Worm (Caenorhabditis elegans) whole organism, young adult: ENCODE measurements around the gene tyr-1.

Experiments
- C06A6.2 ChIP-seq: fragments of 200-800 bp; sonication (Bioruptor generic); conservative IDR thresholded peaks from 2 replicates; pipeline ENCODE4 v1.3.6; 2022; ENCODE audit warnings: missing genetic modification characterization, missing compliant biosample characterization
- F23B12.7 ChIP-seq: sonication (generic microtip); optimal IDR thresholded peaks from 2 replicates; lab custom pipeline; 2017; ENCODE audit warnings: missing genetic modification characterization, mild to moderate bottlenecking, missing compliant biosample characterization, antibody characterized with exemption, moderate library complexity; ENCODE audit not compliant: insufficient read depth
- F33H1.4 ChIP-seq: fragments of 200-800 bp; sonication (Bioruptor generic); IDR thresholded peaks from 2 replicates; pipeline ENCODE4 v1.3.6; 2022; ENCODE audit warnings: missing genetic modification reagents, missing genetic modification characterization, missing compliant biosample characterization
- F39B2.1 ChIP-seq: fragments of 200-800 bp; sonication (Bioruptor generic); IDR thresholded peaks from 2 replicates; pipeline ENCODE4 v1.3.6; 2022; ENCODE audit warnings: missing genetic modification reagents, missing genetic modification characterization, missing compliant biosample characterization
- F57A8.1 ChIP-seq: fragments of 200-800 bp; sonication (Bioruptor generic); optimal IDR thresholded peaks from 2 replicates; lab custom pipeline; 2018; ENCODE audit warnings: mild to moderate bottlenecking, missing genetic modification characterization, moderate library complexity, missing compliant biosample characterization
- K11D2.4 ChIP-seq: fragments of 200-800 bp; sonication (Bioruptor generic); IDR thresholded peaks from 2 replicates; pipeline ENCODE4 v1.3.6; 2022; ENCODE audit warnings: missing genetic modification reagents, missing genetic modification characterization, missing compliant biosample characterization
- T26A5.8 ChIP-seq: sonication (generic microtip); optimal IDR thresholded peaks from 2 replicates; lab custom pipeline; 2016; ENCODE audit warnings: missing genetic modification characterization, missing compliant biosample characterization
- Y53F4B.3 ChIP-seq: fragments of 200-800 bp; sonication (Bioruptor generic); IDR thresholded peaks from 2 replicates; pipeline ENCODE4 v1.3.6; 2022; ENCODE audit warnings: missing genetic modification reagents, missing genetic modification characterization, missing compliant biosample characterization
- Y67H2A.10 ChIP-seq: fragments of 200-800 bp; sonication (Bioruptor generic); conservative IDR thresholded peaks from 2 replicates; pipeline ENCODE4 v1.3.6; 2022; ENCODE audit warnings: missing genetic modification reagents, missing genetic modification characterization, missing compliant biosample characterization
- aptf-3 ChIP-seq: fragments of 200-800 bp; sonication (Bioruptor generic); IDR thresholded peaks from 2 replicates; pipeline ENCODE4 v1.3.6; 2022; ENCODE audit warnings: missing genetic modification characterization, missing compliant biosample characterization
- cebp-1 ChIP-seq, 2 experiments: fragments of 200-800 bp in 1 of 2; sonication (Bioruptor generic) in 1 of 2; sonication (generic microtip) in 1 of 2; IDR thresholded peaks in 1 of 2; optimal IDR thresholded peaks in 1 of 2; 2 replicates each; pipeline versions ENCODE4 v1.3.6 to Lab custom; 2017 to 2022; ENCODE audit warnings: missing compliant biosample characterization in 2 of 2, missing genetic modification characterization in 2 of 2, mild to moderate bottlenecking in 1 of 2, missing genetic modification reagents in 1 of 2, moderate library complexity in 1 of 2
- cebp-2 ChIP-seq: fragments of 200-800 bp; sonication (Bioruptor generic); IDR thresholded peaks from 2 replicates; pipeline ENCODE4 v1.3.6; 2022; ENCODE audit warnings: missing genetic modification characterization, missing compliant biosample characterization
- ceh-100 ChIP-seq: fragments of 200-800 bp; sonication (Bioruptor generic); IDR thresholded peaks from 2 replicates; pipeline ENCODE4 v1.3.6; 2022; ENCODE audit warnings: missing genetic modification reagents, missing genetic modification characterization, missing compliant biosample characterization
- ceh-40 ChIP-seq: fragments of 200-800 bp; sonication (Bioruptor generic); IDR thresholded peaks from 2 replicates; pipeline ENCODE4 v1.3.6; 2022; ENCODE audit warnings: missing genetic modification characterization, missing compliant biosample characterization
- ceh-91 ChIP-seq: fragments of 200-800 bp; sonication (Bioruptor generic); IDR thresholded peaks from 2 replicates; pipeline ENCODE4 v1.3.6; 2022; ENCODE audit warnings: missing genetic modification reagents, missing genetic modification characterization, missing compliant biosample characterization
- ets-4 ChIP-seq: fragments of 200-800 bp; sonication (Bioruptor generic); optimal IDR thresholded peaks from 2 replicates; lab custom pipeline; 2018; ENCODE audit warnings: mild to moderate bottlenecking, missing genetic modification characterization, missing compliant biosample characterization
- gei-17 ChIP-seq: fragments of 200-800 bp; sonication (Bioruptor generic); optimal IDR thresholded peaks from 2 replicates; lab custom pipeline; 2018; ENCODE audit warnings: mild to moderate bottlenecking, missing genetic modification characterization, missing compliant biosample characterization
- him-1 ChIP-seq: sonication (generic microtip); optimal IDR thresholded peaks from 2 replicates; lab custom pipeline; 2016; ENCODE audit warnings: missing genotype, missing genetic modification reagents, missing genetic modification characterization, missing compliant biosample characterization
- hmg-1.2 ChIP-seq: fragments of 200-800 bp; sonication (Bioruptor generic); IDR thresholded peaks from 2 replicates; pipeline ENCODE4 v1.3.6; 2022; ENCODE audit warnings: missing genetic modification reagents, missing genetic modification characterization, missing compliant biosample characterization
- lag-1 ChIP-seq: fragments of 200-800 bp; sonication (Bioruptor generic); IDR thresholded peaks from 2 replicates; pipeline ENCODE4 v1.3.6; 2022; ENCODE audit warnings: missing genetic modification reagents, missing genetic modification characterization, missing compliant biosample characterization
- let-526 ChIP-seq: fragments of 200-800 bp; sonication (Bioruptor generic); IDR thresholded peaks from 2 replicates; pipeline ENCODE4 v1.3.6; 2022; ENCODE audit warnings: missing genetic modification reagents, missing genetic modification characterization, missing compliant biosample characterization
- lin-26 ChIP-seq: fragments of 200-800 bp; sonication (Bioruptor generic); IDR thresholded peaks from 2 replicates; pipeline ENCODE4 v1.3.6; 2022; ENCODE audit warnings: missing genetic modification reagents, missing genetic modification characterization, missing compliant biosample characterization
- lin-35 ChIP-seq, 3 experiments: fragments of 150-350 bp in 2 of 3; sonication (generic microtip) in 1 of 3; optimal IDR thresholded peaks; 2 replicates each; lab custom pipeline; 2014 to 2018; ENCODE audit warnings: missing biosample characterization in 3 of 3, missing genetic modification characterization in 3 of 3, missing genetic modification reagents in 3 of 3
- lin-40 ChIP-seq: sonication (generic microtip); optimal IDR thresholded peaks from 2 replicates; lab custom pipeline; 2016; ENCODE audit warnings: missing genetic modification characterization, mild to moderate bottlenecking, missing compliant biosample characterization, missing genotype, missing genetic modification reagents
- lsl-1 ChIP-seq: fragments of 200-800 bp; sonication (Bioruptor generic); optimal IDR thresholded peaks from 2 replicates; lab custom pipeline; 2018; ENCODE audit warnings: mild to moderate bottlenecking, missing genetic modification characterization, moderate library complexity, missing compliant biosample characterization
- madf-8 ChIP-seq: fragments of 200-800 bp; sonication (Bioruptor generic); conservative IDR thresholded peaks from 2 replicates; pipeline ENCODE4 v1.3.6; 2022; ENCODE audit warnings: missing genetic modification reagents, missing genetic modification characterization, missing compliant biosample characterization
- mel-28 ChIP-seq: sonication (generic microtip); optimal IDR thresholded peaks from 2 replicates; lab custom pipeline; 2016; ENCODE audit warnings: borderline replicate concordance, mild to moderate bottlenecking, missing genetic modification characterization, missing compliant biosample characterization
- nfya-2 ChIP-seq: fragments of 200-800 bp; sonication (Bioruptor generic); IDR thresholded peaks from 2 replicates; pipeline ENCODE4 v1.3.6; 2022; ENCODE audit warnings: missing genetic modification reagents, missing genetic modification characterization, missing compliant biosample characterization
- nfyb-1 ChIP-seq: fragments of 200-800 bp; sonication (Bioruptor generic); IDR thresholded peaks from 2 replicates; pipeline ENCODE4 v1.3.6; 2022; ENCODE audit warnings: missing genetic modification reagents, missing genetic modification characterization, missing compliant biosample characterization
- nhr-90 ChIP-seq: sonication (generic microtip); optimal IDR thresholded peaks from 2 replicates; lab custom pipeline; 2016; ENCODE audit warnings: missing genotype, mild to moderate bottlenecking, missing genetic modification characterization, missing compliant biosample characterization
- pbrm-1 ChIP-seq: fragments of 200-800 bp; sonication (Bioruptor generic); IDR thresholded peaks from 2 replicates; pipeline ENCODE4 v1.3.6; 2022; ENCODE audit warnings: missing genetic modification reagents, missing genetic modification characterization, missing compliant biosample characterization
- pha-4 ChIP-seq: fragments of 150-350 bp; sonication (generic microtip); optimal IDR thresholded peaks from 2 replicates; lab custom pipeline; 2014; ENCODE audit warnings: missing biosample characterization, missing genetic modification reagents, missing genetic modification characterization
- sea-2 ChIP-seq: fragments of 200-800 bp; sonication (Bioruptor generic); IDR thresholded peaks from 2 replicates; pipeline ENCODE4 v1.3.6; 2022; ENCODE audit warnings: missing genetic modification characterization, missing compliant biosample characterization
- snpc-3.4 ChIP-seq: sonication (generic microtip); optimal IDR thresholded peaks from 2 replicates; lab custom pipeline; 2017; ENCODE audit warnings: missing genetic modification characterization, mild to moderate bottlenecking, missing compliant biosample characterization, antibody characterized with exemption, moderate library complexity, missing genotype, missing genetic modification reagents
- somi-1 ChIP-seq: fragments of 200-800 bp; sonication (Bioruptor generic); optimal IDR thresholded peaks from 2 replicates; lab custom pipeline; 2018; ENCODE audit warnings: mild to moderate bottlenecking, missing genetic modification characterization, missing compliant biosample characterization
- tbp1 ChIP-seq: fragments of 200-800 bp; sonication (Bioruptor generic); optimal IDR thresholded peaks from 2 replicates; lab custom pipeline; 2018; ENCODE audit warnings: mild to moderate bottlenecking, missing genetic modification characterization, missing compliant biosample characterization
- ztf-26 ChIP-seq: sonication (generic microtip); optimal IDR thresholded peaks from 2 replicates; lab custom pipeline; 2017; ENCODE audit warnings: missing genetic modification characterization, missing compliant biosample characterization
- ztf-3 ChIP-seq: fragments of 200-800 bp; sonication (Bioruptor generic); optimal IDR thresholded peaks from 2 replicates; lab custom pipeline; 2018; ENCODE audit warnings: mild to moderate bottlenecking, missing genetic modification characterization, missing compliant biosample characterization
- ztf-6 ChIP-seq: fragments of 200-800 bp; sonication (Bioruptor generic); IDR thresholded peaks from 2 replicates; pipeline ENCODE4 v1.3.6; 2022; ENCODE audit warnings: missing genetic modification reagents, missing genetic modification characterization, missing compliant biosample characterization

tyr-1 gene

DNA sequence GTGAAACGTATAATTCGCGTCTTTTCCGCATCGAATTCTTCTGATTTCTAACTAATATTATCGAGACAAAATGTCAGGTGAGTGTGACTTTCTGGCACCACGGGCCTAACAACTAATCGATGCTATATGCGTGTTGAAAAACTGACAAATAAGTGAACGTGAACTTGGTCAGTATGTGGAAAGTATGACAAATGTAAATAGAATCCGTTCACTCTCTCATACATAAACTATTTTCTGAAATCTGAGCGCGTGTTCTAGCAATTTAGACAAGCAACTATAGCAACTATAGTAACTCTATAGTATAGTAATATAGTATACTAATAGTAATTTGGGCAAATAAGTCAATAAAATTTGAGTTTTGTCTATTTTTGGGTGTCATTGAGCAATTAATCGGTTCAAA, 18.8 kb downstream of the tyr-1 start (continued):
- TF ChIP-seq ets-4 (GFP tag; lab: Kevin White, UChicago) (no peak), Y53F4B.3 (GFP tag; lab: Robert Waterston, UW) (no peak), pha-4 (tag; lab: Kevin White, UChicago) (no peak)

DNA sequence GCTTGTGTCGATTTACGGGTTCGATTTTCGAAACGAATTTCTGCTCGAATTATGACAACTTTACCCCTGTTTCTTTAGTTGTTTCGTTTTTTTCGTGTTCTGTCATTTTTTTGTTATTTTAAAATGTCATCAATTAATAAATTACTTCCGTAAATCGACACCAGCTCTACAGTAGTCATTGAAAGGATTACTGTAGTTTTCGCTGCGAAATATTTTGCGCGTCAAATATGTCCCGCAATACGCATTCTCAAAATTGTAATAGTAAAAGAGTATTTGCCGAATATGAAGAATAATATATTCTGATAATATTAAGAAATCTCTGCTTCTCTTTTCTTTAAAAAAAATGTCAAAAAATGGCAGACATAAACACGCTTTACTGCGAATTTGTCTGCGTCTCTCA, 19.6 kb downstream of the tyr-1 start:
- TF ChIP-seq F33H1.4 (GFP tag; lab: Robert Waterston, UW): 0 out of 2 replicates have a peak, but pooled peaks have one; percentile 14
- TF ChIP-seq hmg-1.2 (GFP tag; lab: Robert Waterston, UW): peak; percentile 43; the same call in 1 of the 2 replicates
- no peak for TF ChIP-seq pbrm-1
- peak; percentile 85 for TF ChIP-seq lsl-1 (GFP tag; lab: Kevin White, UChicago)
- TF ChIP-seq gei-17 (GFP tag; lab: Kevin White, UChicago): no peak
- TF ChIP-seq ceh-91 (GFP tag; lab: Robert Waterston, UW): peak; percentile 55; the same call in 1 of the 2 replicates
- TF ChIP-seq F23B12.7 (tag; lab: Kevin White, UChicago): no peak

- TF ChIP-seq nhr-90 (tag; lab: Kevin White, UChicago) (no peak), T26A5.8 (tag; lab: Kevin White, UChicago) (no peak), cebp-1 (GFP tag; IDR thresholded peaks at IDR 0.05; lab: Robert Waterston, UW) (no peak), cebp-1 (tag; optimal IDR thresholded peaks at IDR 0.05; lab: Kevin White, UChicago) (no peak), hmg-1.2 (GFP tag; lab: Robert Waterston, UW) (no peak)
Measured at ce11 chrIII:7894724-7895123, 21.1 kb downstream of the tyr-1 start, which contains the start of gene ZK688.4. Gene ZK688.4, plus strand, starts transcription at chrIII:7895024.

- TF ChIP-seq snpc-3.4 (tag; lab: Kevin White, UChicago): no peak
- no peak for TF ChIP-seq sea-2 (GFP tag; lab: Robert Waterston, UW)
- no peak for TF ChIP-seq F57A8.1 (GFP tag; lab: Kevin White, UChicago)
- TF ChIP-seq ztf-26: no peak
- TF ChIP-seq F33H1.4 (GFP tag; lab: Robert Waterston, UW): no peak
- TF ChIP-seq Y53F4B.3 (GFP tag; lab: Robert Waterston, UW): no peak
- TF ChIP-seq lsl-1 (GFP tag; lab: Kevin White, UChicago): no peak
- no peak for TF ChIP-seq ceh-100 (GFP tag; lab: Robert Waterston, UW)
- no peak for TF ChIP-seq lag-1 (GFP tag; lab: Robert Waterston, UW)
- no peak for TF ChIP-seq cebp-2
- no peak for TF ChIP-seq ztf-6
- TF ChIP-seq Y67H2A.10 (GFP tag; lab: Robert Waterston, UW): no peak
- no peak for TF ChIP-seq cebp-1 (GFP tag; IDR thresholded peaks at IDR 0.05; lab: Robert Waterston, UW)
- TF ChIP-seq cebp-1 (tag; optimal IDR thresholded peaks at IDR 0.05; lab: Kevin White, UChicago): no peak
- TF ChIP-seq lin-40 (tag; lab: Kevin White, UChicago): no peak
Measured at ce11 chrIII:7896925-7897324, 23.3 kb downstream of the tyr-1 start, which contains the start of gene ZK688.10. Gene ZK688.10, minus strand, starts transcription at chrIII:7897025.

ce11 chrIII:7897733-7898132, 24.2 kb downstream of the tyr-1 start:
- TF ChIP-seq F23B12.7 (tag; lab: Kevin White, UChicago): no peak
- no peak for TF ChIP-seq nfyb-1
- TF ChIP-seq aptf-3 (GFP tag; lab: Robert Waterston, UW): no peak
- TF ChIP-seq F39B2.1: no peak
- peak; percentile 19 for TF ChIP-seq somi-1 (GFP tag; lab: Kevin White, UChicago)
- no peak for TF ChIP-seq Y53F4B.3 (GFP tag; lab: Robert Waterston, UW)
- TF ChIP-seq tbp1 (GFP tag; lab: Kevin White, UChicago): no peak

- TF ChIP-seq tbp1 (GFP tag; lab: Kevin White, UChicago) (no peak), him-1 (no peak), K11D2.4 (no peak), ceh-40 (GFP tag; lab: Robert Waterston, UW) (no peak), mel-28 (tag; lab: Kevin White, UChicago) (no peak), C06A6.2 (GFP tag; lab: Robert Waterston, UW) (no peak), madf-8 (GFP tag; lab: Robert Waterston, UW) (no peak), nfya-2 (GFP tag; lab: Robert Waterston, UW) (no peak), let-526 (GFP tag; lab: Robert Waterston, UW) (no peak), ztf-3 (GFP tag; lab: Kevin White, UChicago) (no peak), lin-26 (no peak), lag-1 (GFP tag; lab: Robert Waterston, UW) (no peak), Y67H2A.10 (GFP tag; lab: Robert Waterston, UW) (no peak), lin-35 (GFP tag; optimal IDR thresholded peaks at IDR 0.05; lab: Kevin White, UChicago) (no peak)
Measured at ce11 chrIII:7900733-7901132, 27.2 kb downstream of the tyr-1 start, which contains the start of gene best-24. Gene best-24, plus strand, starts transcription at chrIII:7901033.
